Worm (Caenorhabditis elegans) whole organism, L4 larva: ENCODE measurements around the gene F21C10.7.

Source experiments
- D1046.2 ChIP-seq: fragments of 200-800 bp; sonication (Bioruptor generic); IDR thresholded peaks from 2 replicates; pipeline ENCODE4 v1.3.6; 2022; ENCODE audit warnings: missing genetic modification characterization, missing compliant biosample characterization
- F10B5.3 ChIP-seq: sonication (generic microtip); optimal IDR thresholded peaks from 2 replicates; lab custom pipeline; 2016; ENCODE audit warnings: mild to moderate bottlenecking, missing genetic modification characterization, missing compliant biosample characterization
- F26F4.8 ChIP-seq: fragments of 200-800 bp; sonication (Bioruptor generic); conservative IDR thresholded peaks from 2 replicates; pipeline ENCODE4 v1.3.6; 2022; ENCODE audit warnings: missing genetic modification characterization, missing compliant biosample characterization
- F49E8.2 ChIP-seq: sonication (generic microtip); optimal IDR thresholded peaks from 2 replicates; lab custom pipeline; 2016; ENCODE audit warnings: missing compliant biosample characterization, mild to moderate bottlenecking, missing genetic modification characterization, borderline replicate concordance
- T26A8.4 ChIP-seq: fragments of 200-800 bp; sonication (Bioruptor generic); IDR thresholded peaks from 2 replicates; pipeline ENCODE4 v1.3.6; 2022; ENCODE audit warnings: missing genetic modification characterization, missing compliant biosample characterization
- Y5F2A.4 ChIP-seq: fragments of 200-800 bp; sonication (Bioruptor generic); optimal IDR thresholded peaks from 2 replicates; lab custom pipeline; 2018; ENCODE audit warnings: mild to moderate bottlenecking, missing genetic modification characterization, missing compliant biosample characterization
- ZK337.2 ChIP-seq: fragments of 200-800 bp; sonication (Bioruptor generic); IDR thresholded peaks from 2 replicates; pipeline ENCODE4 v1.3.6; 2022; ENCODE audit warnings: missing genetic modification reagents, missing genetic modification characterization, missing compliant biosample characterization
- aly-2 ChIP-seq: sonication (generic microtip); optimal IDR thresholded peaks from 2 replicates; lab custom pipeline; 2018; ENCODE audit warnings: missing biosample characterization, missing genetic modification characterization
- ama-1 ChIP-seq: fragments of 150-350 bp; optimal IDR thresholded peaks from 2 replicates; lab custom pipeline; 2014; ENCODE audit warnings: inconsistent platforms, mixed read lengths
- attf-4 ChIP-seq: sonication (generic microtip); optimal IDR thresholded peaks from 3 replicates; lab custom pipeline; 2017; ENCODE audit warnings: missing biosample characterization, missing genetic modification characterization
- ceh-32 ChIP-seq: sonication (generic microtip); optimal IDR thresholded peaks from 2 replicates; lab custom pipeline; 2016; ENCODE audit warnings: mild to moderate bottlenecking, missing genetic modification characterization, missing compliant biosample characterization; ENCODE audit not compliant: poor library complexity
- ceh-62 ChIP-seq: sonication (generic microtip); optimal IDR thresholded peaks from 2 replicates; lab custom pipeline; 2017; ENCODE audit warnings: missing biosample characterization, missing genetic modification characterization
- ces-1 ChIP-seq: fragments of 150-350 bp; sonication (generic microtip); optimal IDR thresholded peaks from 4 replicates; lab custom pipeline; 2014; ENCODE audit warnings: missing biosample characterization, missing genetic modification reagents, missing genetic modification characterization
- ctbp-1 ChIP-seq: fragments of 200-800 bp; sonication (Bioruptor generic); IDR thresholded peaks from 2 replicates; pipeline ENCODE4 v1.3.6; 2022; ENCODE audit warnings: missing genetic modification reagents, missing genetic modification characterization, missing compliant biosample characterization
- daf-19 ChIP-seq: fragments of 200-800 bp; sonication (Bioruptor generic); conservative IDR thresholded peaks from 2 replicates; pipeline ENCODE4 v1.3.6; 2022; ENCODE audit warnings: missing genetic modification characterization, missing compliant biosample characterization
- dmd-8 ChIP-seq: fragments of 200-800 bp; sonication (Bioruptor generic); IDR thresholded peaks from 2 replicates; pipeline ENCODE4 v1.3.6; 2022; ENCODE audit warnings: missing genetic modification characterization, missing compliant biosample characterization
- dve-1 ChIP-seq: sonication (generic microtip); optimal IDR thresholded peaks from 2 replicates; lab custom pipeline; 2017; ENCODE audit warnings: antibody characterized with exemption, mild to moderate bottlenecking, missing genetic modification characterization, missing compliant biosample characterization; ENCODE audit not compliant: insufficient read depth
- fkh-10 ChIP-seq: fragments of 150-350 bp; optimal IDR thresholded peaks from 2 replicates; lab custom pipeline; 2014; ENCODE audit warnings: missing biosample characterization, missing genetic modification reagents, missing genetic modification characterization
- gei-8 ChIP-seq: fragments of 200-800 bp; sonication (Bioruptor generic); optimal IDR thresholded peaks from 2 replicates; lab custom pipeline; 2018; ENCODE audit warnings: mild to moderate bottlenecking, missing genetic modification characterization, missing compliant biosample characterization
- hlh-11 ChIP-seq: fragments of 200-800 bp; sonication (Bioruptor generic); optimal IDR thresholded peaks from 2 replicates; lab custom pipeline; 2018; ENCODE audit warnings: mild to moderate bottlenecking, missing genetic modification characterization, missing compliant biosample characterization
- hlh-30 ChIP-seq: sonication (generic microtip); optimal IDR thresholded peaks from 2 replicates; lab custom pipeline; 2017; ENCODE audit warnings: antibody characterized with exemption, mild to moderate bottlenecking, missing genetic modification characterization, missing compliant biosample characterization; ENCODE audit not compliant: insufficient read depth
- hmg-1.1 ChIP-seq: fragments of 200-800 bp; sonication (Bioruptor generic); IDR thresholded peaks from 2 replicates; pipeline ENCODE4 v1.3.6; 2022; ENCODE audit warnings: missing genetic modification reagents, missing genetic modification characterization, missing compliant biosample characterization
- lim-7 ChIP-seq: fragments of 200-800 bp; sonication (Bioruptor generic); IDR thresholded peaks from 2 replicates; pipeline ENCODE4 v1.3.6; 2022; ENCODE audit warnings: missing genetic modification characterization, missing compliant biosample characterization
- lin-1 ChIP-seq: fragments of 200-800 bp; sonication (Bioruptor generic); IDR thresholded peaks from 2 replicates; pipeline ENCODE4 v1.3.6; 2022; ENCODE audit warnings: missing genetic modification reagents, missing genetic modification characterization, missing compliant biosample characterization
- lin-38 ChIP-seq: fragments of 200-800 bp; sonication (Bioruptor generic); IDR thresholded peaks from 2 replicates; pipeline ENCODE4 v1.3.6; 2022; ENCODE audit warnings: missing genetic modification reagents, missing genetic modification characterization, missing compliant biosample characterization
- madf-5 ChIP-seq, 2 experiments: fragments of 200-800 bp; sonication (Bioruptor generic); IDR thresholded peaks; 2 replicates each; pipeline ENCODE4 v1.3.6; 2022; ENCODE audit warnings: missing compliant biosample characterization in 2 of 2, missing genetic modification characterization in 2 of 2
- mep-1 ChIP-seq: fragments of 150-350 bp; sonication (generic microtip); optimal IDR thresholded peaks from 3 replicates; lab custom pipeline; 2014; ENCODE audit warnings: missing biosample characterization, missing genetic modification characterization
- mes-2 ChIP-seq: sonication (generic microtip); optimal IDR thresholded peaks from 2 replicates; lab custom pipeline; 2016; ENCODE audit warnings: missing genotype, mild to moderate bottlenecking, missing genetic modification characterization, missing compliant biosample characterization; ENCODE audit not compliant: poor library complexity, severe bottlenecking
- mxl-3 ChIP-seq: fragments of 200-800 bp; sonication (Bioruptor generic); optimal IDR thresholded peaks from 2 replicates; lab custom pipeline; 2018; ENCODE audit warnings: mild to moderate bottlenecking, missing genetic modification characterization, missing compliant biosample characterization
- nhr-11 ChIP-seq: fragments of 150-350 bp; optimal IDR thresholded peaks from 2 replicates; lab custom pipeline; 2014; ENCODE audit warnings: missing biosample characterization, missing genetic modification characterization
- nhr-237 ChIP-seq: sonication (generic microtip); optimal IDR thresholded peaks from 2 replicates; lab custom pipeline; 2017; ENCODE audit warnings: missing biosample characterization, missing genetic modification characterization
- nhr-25 ChIP-seq: sonication (generic microtip); optimal IDR thresholded peaks from 2 replicates; lab custom pipeline; 2017; ENCODE audit warnings: missing genetic modification characterization, mild to moderate bottlenecking, missing compliant biosample characterization, antibody characterized with exemption, moderate library complexity, borderline replicate concordance; ENCODE audit not compliant: insufficient read depth
- nhr-28 ChIP-seq: fragments of 150-350 bp; optimal IDR thresholded peaks from 2 replicates; lab custom pipeline; 2014; ENCODE audit warnings: missing biosample characterization, missing genetic modification characterization
- nhr-41 ChIP-seq: fragments of 200-800 bp; sonication (Bioruptor generic); IDR thresholded peaks from 2 replicates; pipeline ENCODE4 v1.3.6; 2022; ENCODE audit warnings: missing genetic modification reagents, missing genetic modification characterization, missing compliant biosample characterization
- nhr-42 ChIP-seq: fragments of 200-800 bp; sonication (Bioruptor generic); IDR thresholded peaks from 2 replicates; pipeline ENCODE4 v1.3.6; 2022; ENCODE audit warnings: missing genetic modification characterization, missing compliant biosample characterization
- rbr-2 ChIP-seq: sonication (generic microtip); optimal IDR thresholded peaks from 2 replicates; lab custom pipeline; 2016; ENCODE audit warnings: missing genotype, missing genetic modification characterization, missing compliant biosample characterization
- saeg-2 ChIP-seq: fragments of 200-800 bp; sonication (Bioruptor generic); IDR thresholded peaks from 2 replicates; pipeline ENCODE4 v1.3.6; 2022; ENCODE audit warnings: missing genetic modification reagents, missing genetic modification characterization, missing compliant biosample characterization
- sdz-12 ChIP-seq: fragments of 200-800 bp; sonication (Bioruptor generic); optimal IDR thresholded peaks from 2 replicates; lab custom pipeline; 2018; ENCODE audit warnings: mild to moderate bottlenecking, missing genetic modification characterization, missing compliant biosample characterization
- set-16 ChIP-seq: fragments of 200-800 bp; sonication (Bioruptor generic); IDR thresholded peaks from 2 replicates; pipeline ENCODE4 v1.3.6; 2022; ENCODE audit warnings: missing genetic modification reagents, missing genetic modification characterization, missing compliant biosample characterization
- snpc-1.2 ChIP-seq: fragments of 200-800 bp; sonication (Bioruptor generic); IDR thresholded peaks from 2 replicates; pipeline ENCODE4 v1.3.6; 2022; ENCODE audit warnings: missing genetic modification reagents, missing genetic modification characterization, missing compliant biosample characterization
- snpc-4 ChIP-seq: fragments of 150-350 bp; optimal IDR thresholded peaks from 2 replicates; lab custom pipeline; 2014; ENCODE audit warnings: missing biosample characterization, missing genetic modification characterization
- spr-1 ChIP-seq: sonication (generic microtip); optimal IDR thresholded peaks from 2 replicates; lab custom pipeline; 2016; ENCODE audit warnings: mild to moderate bottlenecking, missing genetic modification characterization, missing compliant biosample characterization
- tag-97 ChIP-seq: fragments of 200-800 bp; sonication (Bioruptor generic); IDR thresholded peaks from 2 replicates; pipeline ENCODE4 v1.3.6; 2022; ENCODE audit warnings: missing genetic modification characterization, missing compliant biosample characterization
- tra-1 ChIP-seq: fragments of 200-800 bp; sonication (Bioruptor generic); IDR thresholded peaks from 2 replicates; pipeline ENCODE4 v1.3.6; 2022; ENCODE audit warnings: missing genetic modification reagents, missing genetic modification characterization, missing compliant biosample characterization
- zag-1 ChIP-seq: fragments of 150-350 bp; optimal IDR thresholded peaks from 2 replicates; lab custom pipeline; 2014; ENCODE audit warnings: missing biosample characterization, missing genetic modification characterization
- zfp-3 ChIP-seq: fragments of 200-800 bp; sonication (Bioruptor generic); conservative IDR thresholded peaks from 2 replicates; pipeline ENCODE4 v1.3.6; 2022; ENCODE audit warnings: missing genetic modification reagents, missing genetic modification characterization, missing compliant biosample characterization
- zip-2 ChIP-seq: fragments of 150-350 bp; optimal IDR thresholded peaks from 2 replicates; lab custom pipeline; 2014; ENCODE audit warnings: missing biosample characterization, missing genetic modification characterization

The F21C10.7 gene

ce11 chrV:9159146-9159717 lies 46.7 kb downstream of the F21C10.7 start:
- TF ChIP-seq zfp-3 (peak; percentile 74; the same call in 1 of the 2 replicates), mep-1 (tag; lab: Kevin White, UChicago) (peak; percentile 27), ama-1 (lab: Kevin White, UChicago) (peak; percentile 79), T26A8.4 (GFP tag; lab: Robert Waterston, UW) (peak; percentile 82)

ce11 chrV:9160224-9160886 lies 47.8 kb downstream of the F21C10.7 start, which contains the start of gene col-144:
TSS of gene col-144 (minus strand) at chrV:9160642.
- TF ChIP-seq spr-1 (tag; lab: Kevin White, UChicago) (no peak), aly-2 (no peak), lin-38 (GFP tag; lab: Robert Waterston, UW) (no peak), Y5F2A.4 (no peak), nhr-25 (tag; lab: Kevin White, UChicago) (peak; percentile 63), gei-8 (GFP tag; lab: Kevin White, UChicago) (no peak), snpc-4 (tag; lab: Kevin White, UChicago) (no peak), zfp-3 (peak; percentile 32; the same call in 1 of the 2 replicates), mxl-3 (GFP tag; lab: Kevin White, UChicago) (peak; percentile 19), lim-7 (GFP tag; lab: Robert Waterston, UW) (no peak), tag-97 (no peak), ceh-62 (tag; lab: Kevin White, UChicago) (no peak), nhr-237 (tag; lab: Kevin White, UChicago) (no peak), F26F4.8 (GFP tag; lab: Robert Waterston, UW) (no peak), ama-1 (lab: Kevin White, UChicago) (peak; percentile 83), fkh-10 (GFP tag; lab: Kevin White, UChicago) (no peak), nhr-41 (GFP tag; lab: Robert Waterston, UW) (no peak), dve-1 (tag; lab: Kevin White, UChicago) (no peak), T26A8.4 (GFP tag; lab: Robert Waterston, UW) (peak; percentile 78), nhr-42 (GFP tag; lab: Robert Waterston, UW) (no peak), ces-1 (no peak), dmd-8 (no peak), F49E8.2 (tag; lab: Kevin White, UChicago) (no peak), D1046.2 (no peak), zip-2 (no peak), mes-2 (no peak), hmg-1.1 (GFP tag; lab: Robert Waterston, UW) (no peak), zag-1 (no peak), attf-4 (no peak), ZK337.2 (GFP tag; lab: Robert Waterston, UW) (no peak), ceh-32 (no peak), madf-5 (GFP tag; IDR thresholded peaks at IDR 0.05; lab: Robert Waterston, UW) (0 out of 4 replicates have a peak, but pooled peaks of 1 of the 2 experiments have one; percentile 61), saeg-2 (GFP tag; lab: Robert Waterston, UW) (no peak), sdz-12 (GFP tag; lab: Kevin White, UChicago) (no peak), nhr-28 (tag; lab: Kevin White, UChicago) (peak; percentile 63), nhr-11 (tag; lab: Kevin White, UChicago) (no peak), hlh-30 (tag; lab: Kevin White, UChicago) (peak; percentile 41), mep-1 (tag; lab: Kevin White, UChicago) (no peak), lin-1 (no peak), tra-1 (no peak), rbr-2 (tag; lab: Kevin White, UChicago) (no peak), set-16 (GFP tag; lab: Robert Waterston, UW) (peak; percentile 86), ctbp-1 (no peak), snpc-1.2 (no peak), daf-19 (GFP tag; lab: Robert Waterston, UW) (no peak), hlh-11 (peak; percentile 40), F10B5.3 (tag; lab: Kevin White, UChicago) (no peak)
